Fruit fly (Drosophila melanogaster) whole organism, embryonic: Measurements from ENCODE around the gene CG8526.
A peak's percentile ranks its signal among the peaks of the same experiment; 100 is the strongest.

Source experiments
- Aef1 ChIP-seq: fragments of 200-800 bp; sonication (Bioruptor generic); IDR thresholded peaks from 3 replicates; pipeline ENCODE4 v1.3.6; 2022; ENCODE audit warnings: missing biosample characterization, missing genetic modification characterization
- CG10543 ChIP-seq: fragments of 200-800 bp; sonication (Bioruptor generic); optimal IDR thresholded peaks from 3 replicates; lab custom pipeline; 2017; ENCODE audit warnings: missing biosample characterization, mild to moderate bottlenecking, missing genetic modification characterization, moderate library complexity
- CG12219 ChIP-seq: fragments of 200-800 bp; sonication (Bioruptor generic); optimal IDR thresholded peaks from 3 replicates; lab custom pipeline; 2018; ENCODE audit warnings: missing biosample characterization, mild to moderate bottlenecking, missing genetic modification characterization
- CG13624 ChIP-seq: fragments of 200-800 bp; sonication (Bioruptor generic); optimal IDR thresholded peaks from 2 replicates; lab custom pipeline; 2016; ENCODE audit warnings: missing biosample characterization, missing genetic modification characterization
- CG17359 ChIP-seq: fragments of 200-800 bp; sonication (Bioruptor generic); optimal IDR thresholded peaks from 3 replicates; lab custom pipeline; 2018; ENCODE audit warnings: missing biosample characterization, mild to moderate bottlenecking, missing genetic modification characterization, moderate library complexity
- CG18011 ChIP-seq: fragments of 200-800 bp; sonication (Bioruptor generic); optimal IDR thresholded peaks from 2 replicates; lab custom pipeline; 2017; ENCODE audit warnings: missing biosample characterization, missing genetic modification characterization, mild to moderate bottlenecking, moderate library complexity, missing genotype
- CG31365 ChIP-seq: fragments of 200-800 bp; sonication (Bioruptor generic); optimal IDR thresholded peaks from 2 replicates; lab custom pipeline; 2018; ENCODE audit warnings: missing biosample characterization, mild to moderate bottlenecking, missing genetic modification characterization
- CG32772 ChIP-seq: fragments of 200-800 bp; sonication (Bioruptor generic); IDR thresholded peaks from 2 replicates; pipeline ENCODE4 v1.3.6; 2022; ENCODE audit warnings: missing biosample characterization, missing genetic modification characterization
- CG3281 ChIP-seq: fragments of 200-800 bp; sonication (Bioruptor generic); optimal IDR thresholded peaks from 3 replicates; lab custom pipeline; 2017; ENCODE audit warnings: missing biosample characterization, mild to moderate bottlenecking, missing genetic modification characterization
- CG34376 ChIP-seq: fragments of 200-800 bp; sonication (Bioruptor generic); optimal IDR thresholded peaks from 2 replicates; lab custom pipeline; 2018; ENCODE audit warnings: missing biosample characterization, mild to moderate bottlenecking, missing genetic modification characterization
- CG3995 ChIP-seq: fragments of 200-800 bp; sonication (Bioruptor generic); optimal IDR thresholded peaks from 3 replicates; lab custom pipeline; 2016; ENCODE audit warnings: missing biosample characterization, missing genetic modification characterization
- CG4617 ChIP-seq: fragments of 200-800 bp; sonication (Bioruptor generic); optimal IDR thresholded peaks from 3 replicates; lab custom pipeline; 2016; ENCODE audit warnings: missing biosample characterization, missing genetic modification characterization, borderline replicate concordance
- CG4730 ChIP-seq: fragments of 200-800 bp; sonication (Bioruptor generic); IDR thresholded peaks from 2 replicates; pipeline ENCODE4 v1.3.6; 2022; ENCODE audit warnings: missing biosample characterization, missing genetic modification characterization
- CG4854 ChIP-seq: fragments of 200-800 bp; sonication (Bioruptor generic); optimal IDR thresholded peaks from 2 replicates; lab custom pipeline; 2016; ENCODE audit warnings: missing biosample characterization, missing genetic modification characterization, inconsistent platforms
- CG6254 ChIP-seq: fragments of 200-800 bp; sonication (Bioruptor generic); optimal IDR thresholded peaks from 3 replicates; lab custom pipeline; 2017; ENCODE audit warnings: mild to moderate bottlenecking, missing biosample characterization, missing genetic modification reagents, missing genetic modification characterization
- CG6272 ChIP-seq: fragments of 200-800 bp; sonication (Bioruptor generic); IDR thresholded peaks from 2 replicates; pipeline ENCODE4 v1.3.6; 2022; ENCODE audit warnings: missing biosample characterization, missing genetic modification characterization
- CG6654 ChIP-seq: fragments of 200-800 bp; sonication (Bioruptor generic); optimal IDR thresholded peaks from 2 replicates; lab custom pipeline; 2017; ENCODE audit warnings: missing biosample characterization, mild to moderate bottlenecking, missing genetic modification characterization
- CG7372 ChIP-seq: fragments of 200-800 bp; sonication (Bioruptor generic); IDR thresholded peaks from 2 replicates; pipeline ENCODE4 v1.3.6; 2022; ENCODE audit warnings: missing biosample characterization, missing genetic modification characterization
- CG8478 ChIP-seq: fragments of >200 bp; optimal IDR thresholded peaks from 2 replicates; lab custom pipeline; 2018
- Dek ChIP-seq: fragments of 200-800 bp; sonication (Bioruptor generic); optimal IDR thresholded peaks from 3 replicates; lab custom pipeline; 2019; ENCODE audit warnings: missing biosample characterization, mild to moderate bottlenecking, missing genetic modification characterization, moderate library complexity
- Dip3 ChIP-seq: fragments of 200-800 bp; sonication (Bioruptor generic); optimal IDR thresholded peaks from 3 replicates; lab custom pipeline; 2016; ENCODE audit warnings: missing biosample characterization, missing genetic modification characterization
- Fer2 ChIP-seq: fragments of 200-800 bp; sonication (Bioruptor generic); optimal IDR thresholded peaks from 2 replicates; lab custom pipeline; 2018; ENCODE audit warnings: missing biosample characterization, mild to moderate bottlenecking, missing genetic modification characterization, moderate library complexity
- Lpt ChIP-seq: fragments of >200 bp; optimal IDR thresholded peaks from 2 replicates; lab custom pipeline; 2018; ENCODE audit warnings: missing biosample characterization, missing genetic modification characterization
- NC2β ChIP-seq: fragments of 200-800 bp; sonication (Bioruptor generic); optimal IDR thresholded peaks from 2 replicates; lab custom pipeline; 2016; ENCODE audit warnings: missing biosample characterization, missing genetic modification characterization
- NFAT ChIP-seq: fragments of 200-800 bp; sonication (Bioruptor generic); IDR thresholded peaks from 2 replicates; pipeline ENCODE4 v1.3.6; 2022; ENCODE audit warnings: missing biosample characterization, missing genetic modification characterization
- Sin3A ChIP-seq: fragments of >200 bp; optimal IDR thresholded peaks from 2 replicates; lab custom pipeline; 2018
- Sry-δ ChIP-seq: fragments of 200-800 bp; sonication (Bioruptor generic); optimal IDR thresholded peaks from 2 replicates; lab custom pipeline; 2016; ENCODE audit warnings: missing biosample characterization, missing genetic modification characterization
- TFAM ChIP-seq: fragments of 200-800 bp; sonication (Bioruptor generic); optimal IDR thresholded peaks from 2 replicates; lab custom pipeline; 2017; ENCODE audit warnings: missing biosample characterization, missing genetic modification characterization, inconsistent platforms
- al ChIP-seq: fragments of 200-800 bp; sonication (Bioruptor generic); IDR thresholded peaks from 2 replicates; pipeline ENCODE4 v1.3.6; 2022; ENCODE audit warnings: missing biosample characterization, missing genetic modification characterization
- ase ChIP-seq: fragments of 200-800 bp; sonication (Bioruptor generic); IDR thresholded peaks from 3 replicates; pipeline ENCODE4 v1.3.6; 2022; ENCODE audit warnings: missing biosample characterization, missing genetic modification characterization
- az2 ChIP-seq: fragments of 200-800 bp; sonication (Bioruptor generic); optimal IDR thresholded peaks from 3 replicates; lab custom pipeline; 2016; ENCODE audit warnings: missing biosample characterization, missing genetic modification characterization
- bab2 ChIP-seq: fragments of 200-800 bp; sonication (Bioruptor generic); optimal IDR thresholded peaks from 2 replicates; lab custom pipeline; 2016; ENCODE audit warnings: missing biosample characterization, missing genetic modification characterization
- bigmax ChIP-seq: fragments of 200-800 bp; sonication (Bioruptor generic); optimal IDR thresholded peaks from 2 replicates; lab custom pipeline; 2018; ENCODE audit warnings: missing biosample characterization, mild to moderate bottlenecking, missing genetic modification characterization
- btn ChIP-seq: fragments of 200-800 bp; sonication (Bioruptor generic); optimal IDR thresholded peaks from 2 replicates; lab custom pipeline; 2016; ENCODE audit warnings: missing biosample characterization, missing genetic modification characterization
- caup ChIP-seq: fragments of 200-800 bp; sonication (Bioruptor generic); optimal IDR thresholded peaks from 3 replicates; lab custom pipeline; 2017; ENCODE audit warnings: missing biosample characterization, mild to moderate bottlenecking, missing genetic modification characterization, moderate library complexity; ENCODE audit not compliant: severe bottlenecking
- ci ChIP-seq: fragments of 200-800 bp; sonication (Bioruptor generic); IDR thresholded peaks from 3 replicates; pipeline ENCODE4 v1.3.6; 2022; ENCODE audit warnings: missing biosample characterization, missing genetic modification characterization
- corto ChIP-seq: fragments of 200-800 bp; sonication (Bioruptor generic); optimal IDR thresholded peaks from 2 replicates; lab custom pipeline; 2016; ENCODE audit warnings: missing biosample characterization, mild to moderate bottlenecking, missing genetic modification characterization, moderate library complexity
- danr ChIP-seq: fragments of 200-800 bp; sonication (Bioruptor generic); IDR thresholded peaks from 2 replicates; pipeline ENCODE4 v1.3.6; 2022; ENCODE audit warnings: missing biosample characterization, missing genetic modification characterization
- gfzf ChIP-seq: fragments of 200-800 bp; sonication (Bioruptor generic); optimal IDR thresholded peaks from 2 replicates; lab custom pipeline; 2016; ENCODE audit warnings: missing biosample characterization, mild to moderate bottlenecking, missing genetic modification characterization, moderate library complexity
- gsb-n ChIP-seq: fragments of 200-800 bp; sonication (Bioruptor generic); optimal IDR thresholded peaks from 3 replicates; lab custom pipeline; 2018; ENCODE audit warnings: missing biosample characterization, mild to moderate bottlenecking, missing genetic modification characterization
- nerfin-1 ChIP-seq: fragments of 200-800 bp; sonication (Bioruptor generic); optimal IDR thresholded peaks from 3 replicates; lab custom pipeline; 2019; ENCODE audit warnings: missing biosample characterization, mild to moderate bottlenecking, missing genetic modification characterization, moderate library complexity
- onecut ChIP-seq: fragments of 200-800 bp; sonication (Bioruptor generic); IDR thresholded peaks from 2 replicates; pipeline ENCODE4 v1.3.6; 2022; ENCODE audit warnings: missing biosample characterization, missing genetic modification characterization
- psq ChIP-seq: fragments of 200-800 bp; sonication (Bioruptor generic); optimal IDR thresholded peaks from 2 replicates; lab custom pipeline; 2017; ENCODE audit warnings: missing biosample characterization, missing genetic modification characterization
- shn ChIP-seq: fragments of 200-800 bp; sonication (Bioruptor generic); optimal IDR thresholded peaks from 3 replicates; lab custom pipeline; 2016; ENCODE audit warnings: missing biosample characterization, missing genetic modification characterization
- slbo ChIP-seq: fragments of 200-800 bp; sonication (Bioruptor generic); IDR thresholded peaks from 2 replicates; pipeline ENCODE4 v1.3.6; 2022; ENCODE audit warnings: missing biosample characterization, missing genetic modification characterization
- sqz ChIP-seq: fragments of 200-800 bp; sonication (Bioruptor generic); optimal IDR thresholded peaks from 3 replicates; lab custom pipeline; 2018; ENCODE audit warnings: missing biosample characterization, mild to moderate bottlenecking, missing genetic modification characterization
- sug ChIP-seq: fragments of 200-800 bp; optimal IDR thresholded peaks from 2 replicates; lab custom pipeline; 2019; ENCODE audit warnings: missing biosample characterization, mild to moderate bottlenecking, missing genetic modification characterization, moderate library complexity
- tin ChIP-seq: fragments of 200-800 bp; sonication (Bioruptor generic); optimal IDR thresholded peaks from 3 replicates; lab custom pipeline; 2016; ENCODE audit warnings: missing biosample characterization, missing genetic modification characterization
- toy ChIP-seq: fragments of 200-800 bp; sonication (Bioruptor generic); IDR thresholded peaks from 2 replicates; pipeline ENCODE4 v1.3.6; 2022; ENCODE audit warnings: missing biosample characterization, missing genetic modification characterization
- ttk ChIP-seq: fragments of 200-800 bp; sonication (Bioruptor generic); IDR thresholded peaks from 2 replicates; pipeline ENCODE4 v2.1.2; 2022; ENCODE audit warnings: missing biosample characterization, missing genetic modification characterization
- vnd ChIP-seq: fragments of 200-800 bp; sonication (Bioruptor generic); IDR thresholded peaks from 3 replicates; pipeline ENCODE4 v1.3.6; 2022; ENCODE audit warnings: missing biosample characterization, missing genetic modification characterization; ENCODE audit not compliant: partially characterized antibody
- zf30C ChIP-seq: fragments of 200-800 bp; sonication (Bioruptor generic); optimal IDR thresholded peaks from 3 replicates; lab custom pipeline; 2018; ENCODE audit warnings: missing biosample characterization, mild to moderate bottlenecking, missing genetic modification characterization

Gene CG8526

dm6 chr3R:9771519-9771972 lies 29.5 kb upstream of the CG8526 start, which contains the start of gene CG9471 (continued):
- TF ChIP-seq Sry-δ (GFP tag; lab: Kevin White, UChicago) (peak; percentile 49), slbo (GFP tag; lab: Robert Waterston, UW) (peak; percentile 96), CG31365 (tag; lab: Kevin White, UChicago) (peak; percentile 47), zf30C (GFP tag; lab: Kevin White, UChicago) (no peak), CG7372 (GFP tag; lab: Robert Waterston, UW) (peak; percentile 92), Fer2 (tag; lab: Kevin White, UChicago) (peak; percentile 85), toy (GFP tag; lab: Robert Waterston, UW) (peak; percentile 76; the same call in 1 of the 2 replicates), bab2 (GFP tag; lab: Kevin White, UChicago) (peak; percentile 87), ttk (GFP tag; lab: Robert Waterston, UW) (peak; percentile 87), CG13624 (GFP tag; lab: Kevin White, UChicago) (peak; percentile 90), CG6654 (GFP tag; lab: Kevin White, UChicago) (peak; percentile 78), vnd (GFP tag; lab: Robert Waterston, UW) (no peak), onecut (GFP tag; lab: Robert Waterston, UW) (peak; percentile 80), CG10543 (GFP tag; lab: Kevin White, UChicago) (peak; percentile 94), NC2β (GFP tag; lab: Kevin White, UChicago) (peak; percentile 89), az2 (GFP tag; lab: Kevin White, UChicago) (peak; percentile 93), ci (peak; percentile 94), caup (GFP tag; lab: Kevin White, UChicago) (peak; percentile 87), CG34376 (GFP tag; lab: Kevin White, UChicago) (peak; percentile 87), Dip3 (GFP tag; lab: Kevin White, UChicago) (peak; percentile 94), Sin3A (lab: Kevin White, UChicago) (no peak), NFAT (GFP tag; lab: Robert Waterston, UW) (peak; percentile 72), CG18011 (GFP tag; lab: Kevin White, UChicago) (peak; percentile 72), CG17359 (peak; percentile 92), sug (peak; percentile 91), btn (peak; percentile 25), TFAM (peak; percentile 38), CG3281 (GFP tag; lab: Kevin White, UChicago) (peak; percentile 93), CG4854 (GFP tag; lab: Kevin White, UChicago) (peak; percentile 88), CG3995 (GFP tag; lab: Kevin White, UChicago) (peak; percentile 69), Dek (peak; percentile 90), CG6272 (peak; percentile 87), sqz (peak; percentile 80), ase (peak; percentile 91), danr (GFP tag; lab: Robert Waterston, UW) (peak; percentile 74), gfzf (GFP tag; lab: Kevin White, UChicago) (no peak), psq (GFP tag; lab: Kevin White, UChicago) (peak; percentile 57), CG4730 (GFP tag; lab: Robert Waterston, UW) (peak; percentile 89), gsb-n (tag; lab: Kevin White, UChicago) (peak; percentile 81), shn (GFP tag; lab: Kevin White, UChicago) (peak; percentile 79), Lpt (GFP tag; lab: Kevin White, UChicago) (no peak), bigmax (GFP tag; lab: Kevin White, UChicago) (peak; percentile 1), CG8478 (lab: Kevin White, UChicago) (no peak), tin (GFP tag; lab: Kevin White, UChicago) (peak; percentile 88), Aef1 (peak; percentile 91), al (GFP tag; lab: Robert Waterston, UW) (peak; percentile 87), CG4617 (GFP tag; lab: Kevin White, UChicago) (peak; percentile 81), CG6254 (GFP tag; lab: Kevin White, UChicago) (peak; percentile 72), corto (GFP tag; lab: Kevin White, UChicago) (peak; percentile 86), CG32772 (GFP tag; lab: Robert Waterston, UW) (peak; percentile 91), nerfin-1 (tag; lab: Kevin White, UChicago) (peak; percentile 80), CG12219 (GFP tag; lab: Kevin White, UChicago) (peak; percentile 86)
